Worm (Caenorhabditis elegans) whole organism, L2 larva: ENCODE data around the gene K08H2.5.
A peak's percentile ranks its signal among the peaks of the same experiment; 100 is the strongest.

ENCODE experiments used
- C34F6.9 ChIP-seq: fragments of 150-350 bp; optimal IDR thresholded peaks from 2 replicates; lab custom pipeline; 2014; ENCODE audit warnings: missing biosample characterization, missing genetic modification characterization
- F13H6.1 ChIP-seq: sonication (generic microtip); optimal IDR thresholded peaks from 2 replicates; lab custom pipeline; 2016; ENCODE audit warnings: missing genetic modification characterization, missing compliant biosample characterization
- R02D3.7 ChIP-seq: fragments of 150-350 bp; optimal IDR thresholded peaks from 2 replicates; lab custom pipeline; 2014; ENCODE audit warnings: missing biosample characterization, missing genetic modification characterization
- Y55F3AM.14 ChIP-seq: fragments of 200-800 bp; sonication (Bioruptor generic); optimal IDR thresholded peaks from 2 replicates; lab custom pipeline; 2018; ENCODE audit warnings: mild to moderate bottlenecking, missing genetic modification characterization, missing compliant biosample characterization
- alr-1 ChIP-seq: fragments of 150-350 bp; optimal IDR thresholded peaks from 2 replicates; lab custom pipeline; 2014; ENCODE audit warnings: missing biosample characterization, missing genetic modification characterization
- aly-2 ChIP-seq: fragments of 150-350 bp; optimal IDR thresholded peaks from 2 replicates; lab custom pipeline; 2014; ENCODE audit warnings: missing biosample characterization, missing genetic modification characterization
- ama-1 ChIP-seq: fragments of 150-350 bp; optimal IDR thresholded peaks from 2 replicates; lab custom pipeline; 2018; ENCODE audit warnings: inconsistent platforms
- blmp-1 ChIP-seq: sonication (generic microtip); optimal IDR thresholded peaks from 2 replicates; lab custom pipeline; 2017; ENCODE audit warnings: missing genetic modification characterization, mild to moderate bottlenecking, missing compliant biosample characterization, antibody characterized with exemption, moderate library complexity; ENCODE audit not compliant: insufficient read depth
- ceh-16 ChIP-seq: fragments of 150-350 bp; optimal IDR thresholded peaks from 2 replicates; lab custom pipeline; 2014; ENCODE audit warnings: missing biosample characterization, missing genetic modification characterization
- crh-2 ChIP-seq: sonication (generic microtip); optimal IDR thresholded peaks from 2 replicates; lab custom pipeline; 2017; ENCODE audit warnings: missing biosample characterization, missing genetic modification characterization
- egl-27 ChIP-seq: sonication (generic microtip); optimal IDR thresholded peaks from 3 replicates; lab custom pipeline; 2017; ENCODE audit warnings: missing biosample characterization, missing genetic modification reagents, missing genetic modification characterization
- elt-1 ChIP-seq: fragments of 150-350 bp; optimal IDR thresholded peaks from 2 replicates; lab custom pipeline; 2014; ENCODE audit warnings: missing biosample characterization, missing genetic modification characterization
- elt-3 ChIP-seq: sonication (generic microtip); optimal IDR thresholded peaks from 2 replicates; lab custom pipeline; 2017; ENCODE audit warnings: missing biosample characterization, missing genetic modification characterization
- fos-1 ChIP-seq: fragments of 150-350 bp; optimal IDR thresholded peaks from 2 replicates; lab custom pipeline; 2014; ENCODE audit warnings: missing biosample characterization, missing genetic modification characterization
- gmeb-1 ChIP-seq: fragments of 150-350 bp; optimal IDR thresholded peaks from 2 replicates; lab custom pipeline; 2014; ENCODE audit warnings: missing biosample characterization, missing genetic modification characterization
- lin-11 ChIP-seq: fragments of 150-350 bp; sonication (generic microtip); optimal IDR thresholded peaks from 2 replicates; lab custom pipeline; 2014; ENCODE audit warnings: missing biosample characterization, missing genetic modification characterization, inconsistent platforms, mixed read lengths
- lin-13 ChIP-seq: fragments of 150-350 bp; optimal IDR thresholded peaks from 2 replicates; lab custom pipeline; 2014; ENCODE audit warnings: missing biosample characterization, missing genetic modification reagents, missing genetic modification characterization
- lin-39 ChIP-seq: fragments of 150-350 bp; optimal IDR thresholded peaks from 2 replicates; lab custom pipeline; 2014; ENCODE audit warnings: missing biosample characterization, missing genetic modification reagents, missing genetic modification characterization
- lsy-2 ChIP-seq, 2 experiments: fragments of 150-350 bp in 1 of 2; sonication (generic microtip) in 1 of 2; optimal IDR thresholded peaks; 2 replicates each; lab custom pipeline; 2014 to 2017; ENCODE audit warnings: missing biosample characterization in 2 of 2, missing genetic modification characterization in 2 of 2
- mab-5 ChIP-seq: fragments of 150-350 bp; optimal IDR thresholded peaks from 2 replicates; lab custom pipeline; 2014; ENCODE audit warnings: missing biosample characterization, missing genetic modification characterization
- mdl-1 ChIP-seq, 2 experiments: fragments of 150-350 bp in 1 of 2; sonication (generic microtip) in 1 of 2; optimal IDR thresholded peaks; 2 replicates each; lab custom pipeline; 2017; ENCODE audit warnings: missing biosample characterization in 2 of 2, missing genetic modification characterization in 2 of 2
- nhr-12 ChIP-seq: fragments of 150-350 bp; optimal IDR thresholded peaks from 2 replicates; lab custom pipeline; 2014; ENCODE audit warnings: missing biosample characterization, missing genetic modification characterization
- nhr-129 ChIP-seq: fragments of 150-350 bp; optimal IDR thresholded peaks from 2 replicates; lab custom pipeline; 2014; ENCODE audit warnings: missing biosample characterization, missing genetic modification characterization
- nhr-21 ChIP-seq: fragments of 150-350 bp; optimal IDR thresholded peaks from 2 replicates; lab custom pipeline; 2014; ENCODE audit warnings: missing biosample characterization, missing genetic modification characterization
- nhr-23 ChIP-seq: fragments of 150-350 bp; optimal IDR thresholded peaks from 2 replicates; lab custom pipeline; 2014; ENCODE audit warnings: missing biosample characterization, missing genetic modification reagents, missing genetic modification characterization
- nhr-25 ChIP-seq: fragments of 150-350 bp; sonication (generic microtip); optimal IDR thresholded peaks from 3 replicates; lab custom pipeline; 2014; ENCODE audit warnings: missing biosample characterization, missing genetic modification characterization
- nhr-6 ChIP-seq: fragments of 150-350 bp; optimal IDR thresholded peaks from 2 replicates; lab custom pipeline; 2014; ENCODE audit warnings: missing biosample characterization, missing genetic modification characterization
- nhr-77 ChIP-seq: fragments of 150-350 bp; optimal IDR thresholded peaks from 2 replicates; lab custom pipeline; 2014; ENCODE audit warnings: missing biosample characterization, missing genetic modification characterization
- peb-1 ChIP-seq: fragments of 150-350 bp; optimal IDR thresholded peaks from 2 replicates; lab custom pipeline; 2014; ENCODE audit warnings: missing biosample characterization, missing genetic modification characterization
- sem-4 ChIP-seq: fragments of 150-350 bp; optimal IDR thresholded peaks from 2 replicates; lab custom pipeline; 2014; ENCODE audit warnings: missing biosample characterization, missing genetic modification reagents, missing genetic modification characterization
- sma-3 ChIP-seq: sonication (generic microtip); optimal IDR thresholded peaks from 2 replicates; lab custom pipeline; 2016; ENCODE audit warnings: missing genetic modification reagents, missing genetic modification characterization, missing compliant biosample characterization
- sma-9 ChIP-seq, 2 experiments: fragments of 150-350 bp in 1 of 2; sonication (generic microtip) in 1 of 2; optimal IDR thresholded peaks; 2 replicates each; lab custom pipeline; 2014 to 2016; ENCODE audit warnings: missing genetic modification characterization in 2 of 2, mild to moderate bottlenecking in 1 of 2, missing biosample characterization in 1 of 2, missing compliant biosample characterization in 1 of 2, missing genetic modification reagents in 1 of 2, moderate library complexity in 1 of 2
- snpc-4 ChIP-seq: fragments of 150-350 bp; optimal IDR thresholded peaks from 2 replicates; lab custom pipeline; 2014; ENCODE audit warnings: missing biosample characterization, missing genetic modification characterization
- unc-39 ChIP-seq: fragments of 150-350 bp; optimal IDR thresholded peaks from 2 replicates; lab custom pipeline; 2014; ENCODE audit warnings: missing biosample characterization, missing genetic modification characterization
- unc-55 ChIP-seq: fragments of 150-350 bp; sonication (generic microtip); optimal IDR thresholded peaks from 3 replicates; lab custom pipeline; 2014; ENCODE audit warnings: missing biosample characterization, missing genetic modification reagents, missing genetic modification characterization
- unc-62 ChIP-seq: fragments of 150-350 bp; optimal IDR thresholded peaks from 2 replicates; lab custom pipeline; 2014; ENCODE audit warnings: missing biosample characterization, missing genetic modification reagents, missing genetic modification characterization
- zag-1 ChIP-seq: fragments of 150-350 bp; optimal IDR thresholded peaks from 2 replicates; lab custom pipeline; 2014; ENCODE audit warnings: missing biosample characterization, missing genetic modification characterization
- ztf-1 ChIP-seq: fragments of 200-800 bp; sonication (Bioruptor generic); conservative IDR thresholded peaks from 2 replicates; pipeline ENCODE4 v1.3.6; 2022; ENCODE audit warnings: missing genetic modification characterization, missing compliant biosample characterization
- ztf-11 ChIP-seq: sonication (generic microtip); optimal IDR thresholded peaks from 2 replicates; lab custom pipeline; 2017; ENCODE audit warnings: missing biosample characterization, missing genetic modification characterization
- ztf-4 ChIP-seq: fragments of 150-350 bp; optimal IDR thresholded peaks from 2 replicates; lab custom pipeline; 2014; ENCODE audit warnings: missing biosample characterization, missing genetic modification characterization

The K08H2.5 gene

DNA sequence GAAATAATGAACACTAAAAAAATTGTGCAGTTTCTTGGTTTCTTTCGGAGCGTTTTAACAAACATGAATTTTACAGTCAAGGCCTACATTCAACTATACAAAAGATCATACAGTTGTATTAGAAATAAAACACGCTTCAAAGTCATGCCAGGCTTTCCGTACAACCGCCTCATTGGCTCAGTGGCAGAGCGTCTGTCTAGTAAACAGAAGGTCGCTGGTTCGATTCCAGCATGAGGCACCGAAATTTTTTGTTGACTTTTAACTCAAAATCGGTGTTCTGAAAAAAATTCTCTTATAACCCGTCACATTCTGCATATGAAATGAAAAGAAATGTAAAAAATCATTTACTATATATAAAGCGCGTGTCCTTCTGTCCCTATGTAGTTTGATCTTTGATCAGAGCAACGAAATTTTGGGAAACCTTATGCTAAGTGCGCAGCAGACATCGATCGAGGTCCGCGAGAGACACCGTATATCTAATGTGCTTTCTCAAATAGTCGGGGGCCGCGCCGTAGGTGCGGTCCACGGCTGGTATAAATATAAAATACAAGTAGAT lies 19.0 kb upstream of the K08H2.5 start:
- TF ChIP-seq crh-2 = peak; percentile 2

- TF ChIP-seq sma-3 (GFP tag; lab: Kevin White, UChicago) (no peak), fos-1 (tag; lab: Kevin White, UChicago) (peak; percentile 67)
Measured at ce11 chrX:13257577-13257976, 15.4 kb upstream of the K08H2.5 start, which contains the start of gene K08H2.10. TSS of gene K08H2.10 (plus strand) at chrX:13257806.

DNA sequence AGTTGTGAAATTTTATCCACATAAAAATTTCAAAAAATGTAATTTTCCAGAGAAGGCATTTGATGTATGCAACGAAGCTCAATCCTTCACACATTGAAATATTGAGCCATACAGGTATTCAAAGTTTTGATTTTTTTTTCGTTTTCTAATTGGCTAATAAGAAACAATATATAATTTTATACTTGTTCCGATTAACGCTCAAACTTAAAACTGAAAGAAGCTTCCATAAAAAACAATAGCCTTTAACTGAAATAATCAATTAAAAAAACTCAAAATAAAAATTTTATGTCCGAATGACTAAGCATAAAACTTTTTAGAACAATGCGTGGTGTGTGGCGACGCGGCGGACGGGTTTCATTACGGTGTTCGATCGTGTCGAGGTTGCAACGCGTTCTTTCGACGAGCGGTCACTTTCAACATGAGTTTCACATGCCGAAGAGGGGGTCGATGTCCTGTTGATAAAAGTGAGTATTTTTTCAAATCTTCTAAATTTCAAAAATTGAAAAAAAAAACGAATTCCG lies 9.8 kb upstream of the K08H2.5 start, which contains the start of gene nhr-32:
Gene nhr-32, plus strand, starts transcription at position 51 of the 521 bp plus-strand sequence.
- TF ChIP-seq gmeb-1 (no peak), fos-1 (tag; lab: Kevin White, UChicago) (peak; percentile 10), lsy-2 (tag; optimal IDR thresholded peaks at IDR 0.05; lab: Kevin White, UChicago) (no peak), peb-1 (tag; lab: Kevin White, UChicago) (no peak), ama-1 (lab: Kevin White, UChicago) (no peak), ztf-11 (tag; lab: Kevin White, UChicago) (no peak)
- TF ChIP-seq, all 48 proteins: peak for 1

DNA sequence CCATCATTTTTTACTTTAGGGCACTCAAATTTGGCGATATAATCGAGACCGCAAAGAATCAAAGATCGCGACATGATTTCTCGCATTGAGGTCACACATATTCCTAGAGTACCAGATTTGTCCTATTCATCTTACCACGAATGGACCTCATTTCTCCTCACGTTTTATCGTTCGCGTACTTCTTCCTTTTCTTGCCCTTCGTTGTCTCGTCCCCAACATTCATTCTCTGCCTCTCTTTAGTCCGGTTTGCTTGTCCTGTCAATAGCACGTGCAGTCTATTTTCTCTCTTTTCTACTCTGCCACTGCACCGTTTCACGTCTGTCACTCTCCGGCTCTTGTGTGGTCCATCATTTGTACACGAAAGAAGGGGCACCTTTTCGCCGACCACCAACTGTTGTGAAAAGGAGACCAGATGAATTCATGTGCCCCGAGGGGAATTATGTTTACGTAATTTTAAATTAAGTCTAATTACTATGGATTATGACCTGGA lies 9.3 kb upstream of the K08H2.5 start:
- TF ChIP-seq alr-1 (tag; lab: Kevin White, UChicago) = no peak
- peak; percentile 62 for TF ChIP-seq blmp-1 (tag; lab: Kevin White, UChicago)
- TF ChIP-seq ztf-4 (tag; lab: Kevin White, UChicago) = peak; percentile 61
- TF ChIP-seq peb-1 (tag; lab: Kevin White, UChicago) = no peak
- peak; percentile 78 for TF ChIP-seq F13H6.1 (tag; lab: Kevin White, UChicago)
- peak; percentile 1 to 71 for TF ChIP-seq lsy-2 (tag; optimal IDR thresholded peaks at IDR 0.05; lab: Kevin White, UChicago)
- no peak for TF ChIP-seq R02D3.7 (tag; lab: Kevin White, UChicago)
- TF ChIP-seq egl-27 (tag; lab: Kevin White, UChicago) = peak; percentile 25
- TF ChIP-seq elt-3 = no peak
- peak; percentile 75 for TF ChIP-seq sem-4
- peak; percentile 44 for TF ChIP-seq zag-1 (tag; lab: Kevin White, UChicago)
- peak; percentile 1 for TF ChIP-seq Y55F3AM.14 (GFP tag; lab: Kevin White, UChicago)
- TF ChIP-seq ztf-1 (GFP tag; lab: Robert Waterston, UW) = no peak
- peak; percentile 74 for TF ChIP-seq crh-2
- no peak for TF ChIP-seq snpc-4 (tag; lab: Kevin White, UChicago)
- TF ChIP-seq elt-1 (tag; lab: Kevin White, UChicago) = peak; percentile 92
- peak; percentile 64 for TF ChIP-seq fos-1 (tag; lab: Kevin White, UChicago)
- peak; percentile 16 for TF ChIP-seq lin-13 (GFP tag; lab: Kevin White, UChicago)
- peak; percentile 63 for TF ChIP-seq lin-11
- no peak for TF ChIP-seq nhr-12 (tag; lab: Kevin White, UChicago)
- no peak for TF ChIP-seq unc-62
- no peak for TF ChIP-seq unc-39 (tag; lab: Kevin White, UChicago)
- peak; percentile 67 for TF ChIP-seq C34F6.9 (tag; lab: Kevin White, UChicago)
- no peak for TF ChIP-seq ztf-11 (tag; lab: Kevin White, UChicago)
- no peak for TF ChIP-seq lin-39 (tag; lab: Kevin White, UChicago)
- peak; percentile 14 for TF ChIP-seq ceh-16 (tag; lab: Kevin White, UChicago)
- TF ChIP-seq nhr-6 = peak; percentile 67
- no peak for TF ChIP-seq nhr-77 (tag; lab: Kevin White, UChicago)
- TF ChIP-seq sma-9 (GFP tag; optimal IDR thresholded peaks at IDR 0.05; lab: Kevin White, UChicago) = peak; percentile 83
- TF ChIP-seq sma-9 (tag; optimal IDR thresholded peaks at IDR 0.05; lab: Kevin White, UChicago) = no peak
- TF ChIP-seq nhr-25 (tag; lab: Kevin White, UChicago) = peak; percentile 77
- TF ChIP-seq nhr-129 (tag; lab: Kevin White, UChicago) = peak; percentile 94
- peak; percentile 37 for TF ChIP-seq unc-55 (GFP tag; lab: Kevin White, UChicago)
- no peak for TF ChIP-seq nhr-23 (tag; lab: Kevin White, UChicago)
- peak; percentile 35 for TF ChIP-seq gmeb-1
- no peak for TF ChIP-seq aly-2
- peak; percentile 69 for TF ChIP-seq nhr-21 (tag; lab: Kevin White, UChicago)
- peak; percentile 96 for TF ChIP-seq mdl-1 (tag; optimal IDR thresholded peaks at IDR 0.05; lab: Kevin White, UChicago)
- peak; percentile 1 for TF ChIP-seq mab-5
- peak; percentile 63 for TF ChIP-seq sma-3 (GFP tag; lab: Kevin White, UChicago)
